Fruit fly (Drosophila melanogaster) whole organism, embryonic: ENCODE results near the gene Glut3.

Experiments
- Abd-B ChIP-seq: fragments of 200-800 bp; sonication (Bioruptor generic); optimal IDR thresholded peaks from 2 replicates; lab custom pipeline; 2018; ENCODE audit warnings: missing biosample characterization, mild to moderate bottlenecking, missing genetic modification characterization, moderate library complexity
- Blimp-1 ChIP-seq: fragments of 200-800 bp; sonication (Bioruptor generic); optimal IDR thresholded peaks from 3 replicates; lab custom pipeline; 2018; ENCODE audit warnings: missing biosample characterization, missing genetic modification characterization, mild to moderate bottlenecking, moderate library complexity, missing genetic modification reagents
- BtbVII ChIP-seq: fragments of 200-800 bp; sonication (Bioruptor generic); optimal IDR thresholded peaks from 3 replicates; lab custom pipeline; 2017; ENCODE audit warnings: missing biosample characterization, mild to moderate bottlenecking, missing genetic modification characterization
- CG12744 ChIP-seq: fragments of 200-800 bp; sonication (Bioruptor generic); optimal IDR thresholded peaks from 2 replicates; lab custom pipeline; 2016; ENCODE audit warnings: missing biosample characterization, missing genetic modification characterization
- CG12769 ChIP-seq: fragments of 200-800 bp; sonication (Bioruptor generic); optimal IDR thresholded peaks from 2 replicates; lab custom pipeline; 2019; ENCODE audit warnings: missing biosample characterization, mild to moderate bottlenecking, missing genetic modification characterization, moderate library complexity
- CG13287 ChIP-seq: fragments of 200-800 bp; sonication (Bioruptor generic); IDR thresholded peaks from 2 replicates; pipeline ENCODE4 v1.3.6; 2022; ENCODE audit warnings: missing biosample characterization, missing genetic modification characterization; ENCODE audit not compliant: partially characterized antibody
- CG13624 ChIP-seq: fragments of 200-800 bp; sonication (Bioruptor generic); optimal IDR thresholded peaks from 2 replicates; lab custom pipeline; 2016; ENCODE audit warnings: missing biosample characterization, missing genetic modification characterization
- CG1647 ChIP-seq: fragments of 200-800 bp; sonication (Bioruptor generic); optimal IDR thresholded peaks from 3 replicates; lab custom pipeline; 2016; ENCODE audit warnings: missing biosample characterization, missing genetic modification characterization
- CG16779 ChIP-seq: fragments of 200-800 bp; sonication (Bioruptor generic); IDR thresholded peaks from 2 replicates; pipeline ENCODE4 v1.3.6; 2022; ENCODE audit warnings: missing biosample characterization, missing genetic modification characterization
- CG17385 ChIP-seq: fragments of 200-800 bp; sonication (Bioruptor generic); optimal IDR thresholded peaks from 3 replicates; lab custom pipeline; 2018; ENCODE audit warnings: missing biosample characterization, mild to moderate bottlenecking, missing genetic modification characterization
- CG17829 ChIP-seq: fragments of 200-800 bp; optimal IDR thresholded peaks from 2 replicates; lab custom pipeline; 2019; ENCODE audit warnings: missing biosample characterization, mild to moderate bottlenecking, missing genetic modification characterization, moderate library complexity
- CG32532 ChIP-seq: fragments of 200-800 bp; sonication (Bioruptor generic); IDR thresholded peaks from 2 replicates; pipeline ENCODE4 v1.3.6; 2022; ENCODE audit warnings: missing biosample characterization, missing genetic modification characterization
- CG33557 ChIP-seq: fragments of 200-800 bp; sonication (Bioruptor generic); optimal IDR thresholded peaks from 2 replicates; lab custom pipeline; 2019; ENCODE audit warnings: missing biosample characterization, mild to moderate bottlenecking, missing genetic modification characterization, moderate library complexity
- D ChIP-seq, 2 experiments: fragments of 200-800 bp in 1 of 2; fragments of >200 bp in 1 of 2; sonication (Bioruptor generic) in 1 of 2; optimal IDR thresholded peaks; 2 replicates in 1 of 2; 3 replicates in 1 of 2; lab custom pipeline; 2017; ENCODE audit warnings: mild to moderate bottlenecking in 1 of 2, missing biosample characterization in 1 of 2, missing genetic modification characterization in 1 of 2, missing genetic modification reagents in 1 of 2
- Dip3 ChIP-seq: fragments of 200-800 bp; sonication (Bioruptor generic); optimal IDR thresholded peaks from 3 replicates; lab custom pipeline; 2016; ENCODE audit warnings: missing biosample characterization, missing genetic modification characterization
- Dll ChIP-seq: fragments of 200-800 bp; sonication (Bioruptor generic); IDR thresholded peaks from 4 replicates; pipeline ENCODE4 v1.3.6; 2022; ENCODE audit warnings: missing biosample characterization, missing genetic modification characterization; ENCODE audit not compliant: partially characterized antibody
- HmgD ChIP-seq: fragments of 200-800 bp; sonication (Bioruptor generic); optimal IDR thresholded peaks from 3 replicates; lab custom pipeline; 2016; ENCODE audit warnings: missing biosample characterization, missing genetic modification characterization
- HmgZ ChIP-seq: fragments of 200-800 bp; sonication (Bioruptor generic); optimal IDR thresholded peaks from 2 replicates; lab custom pipeline; 2018; ENCODE audit warnings: missing biosample characterization, mild to moderate bottlenecking, missing genetic modification characterization
- MTF-1 ChIP-seq: fragments of 200-800 bp; sonication (Bioruptor generic); optimal IDR thresholded peaks from 2 replicates; lab custom pipeline; 2018; ENCODE audit warnings: missing biosample characterization, mild to moderate bottlenecking, missing genetic modification characterization, borderline replicate concordance
- Mrtf ChIP-seq: fragments of 200-800 bp; sonication (Bioruptor generic); IDR thresholded peaks from 3 replicates; pipeline ENCODE4 v1.3.6; 2022; ENCODE audit warnings: missing biosample characterization, missing genetic modification characterization
- Nf-YB ChIP-seq: fragments of 200-800 bp; sonication (Bioruptor generic); optimal IDR thresholded peaks from 3 replicates; lab custom pipeline; 2019; ENCODE audit warnings: missing biosample characterization, mild to moderate bottlenecking, missing genetic modification characterization, moderate library complexity
- Nf-YC ChIP-seq: fragments of 200-800 bp; optimal IDR thresholded peaks from 3 replicates; lab custom pipeline; 2019; ENCODE audit warnings: missing biosample characterization, mild to moderate bottlenecking, missing genetic modification characterization, moderate library complexity
- Opbp ChIP-seq: fragments of 200-800 bp; sonication (Bioruptor generic); IDR thresholded peaks from 3 replicates; pipeline ENCODE4 v1.3.6; 2022; ENCODE audit warnings: missing biosample characterization, missing genetic modification characterization; ENCODE audit not compliant: partially characterized antibody
- bowl ChIP-seq: fragments of 200-800 bp; sonication (Bioruptor generic); IDR thresholded peaks from 2 replicates; pipeline ENCODE4 v1.3.6; 2022; ENCODE audit warnings: missing biosample characterization, missing genetic modification characterization
- caup ChIP-seq: fragments of 200-800 bp; sonication (Bioruptor generic); optimal IDR thresholded peaks from 3 replicates; lab custom pipeline; 2017; ENCODE audit warnings: missing biosample characterization, mild to moderate bottlenecking, missing genetic modification characterization, moderate library complexity; ENCODE audit not compliant: severe bottlenecking
- chinmo ChIP-seq: fragments of 200-800 bp; sonication (Bioruptor generic); IDR thresholded peaks from 4 replicates; pipeline ENCODE4 v1.3.6; 2022; ENCODE audit warnings: missing biosample characterization, missing genetic modification characterization; ENCODE audit not compliant: partially characterized antibody
- crol ChIP-seq: fragments of 200-800 bp; sonication (Bioruptor generic); IDR thresholded peaks from 2 replicates; pipeline ENCODE4 v1.3.6; 2022; ENCODE audit warnings: missing biosample characterization, missing genetic modification characterization
- cwo ChIP-seq: fragments of 200-800 bp; sonication (Bioruptor generic); optimal IDR thresholded peaks from 3 replicates; lab custom pipeline; 2017; ENCODE audit warnings: missing biosample characterization, missing genetic modification characterization, mild to moderate bottlenecking, moderate library complexity, missing genetic modification reagents
- ewg ChIP-seq: fragments of 200-800 bp; sonication (Bioruptor generic); optimal IDR thresholded peaks from 3 replicates; lab custom pipeline; 2017; ENCODE audit warnings: mild to moderate bottlenecking, missing biosample characterization, missing genetic modification reagents, missing genetic modification characterization
- fd64A ChIP-seq: fragments of 200-800 bp; sonication (Bioruptor generic); optimal IDR thresholded peaks from 3 replicates; lab custom pipeline; 2018; ENCODE audit warnings: missing biosample characterization, mild to moderate bottlenecking, missing genetic modification characterization
- ftz-f1 ChIP-seq: fragments of 200-800 bp; sonication (Bioruptor generic); optimal IDR thresholded peaks from 2 replicates; lab custom pipeline; 2016; ENCODE audit warnings: missing biosample characterization, missing genetic modification characterization
- gsb-n ChIP-seq: fragments of 200-800 bp; sonication (Bioruptor generic); optimal IDR thresholded peaks from 3 replicates; lab custom pipeline; 2018; ENCODE audit warnings: missing biosample characterization, mild to moderate bottlenecking, missing genetic modification characterization
- hb ChIP-seq: fragments of 200-800 bp; sonication (Bioruptor generic); IDR thresholded peaks from 3 replicates; pipeline ENCODE4 v1.3.6; 2022; ENCODE audit warnings: missing biosample characterization, missing genetic modification characterization; ENCODE audit not compliant: partially characterized antibody
- kni ChIP-seq: fragments of 200-800 bp; sonication (Bioruptor generic); optimal IDR thresholded peaks from 3 replicates; lab custom pipeline; 2017; ENCODE audit warnings: mild to moderate bottlenecking, missing biosample characterization, missing genetic modification reagents, missing genetic modification characterization
- mirr ChIP-seq: fragments of 200-800 bp; sonication (Bioruptor generic); optimal IDR thresholded peaks from 3 replicates; lab custom pipeline; 2018; ENCODE audit warnings: missing biosample characterization, mild to moderate bottlenecking, missing genetic modification characterization
- oc ChIP-seq: fragments of 200-800 bp; sonication (Bioruptor generic); optimal IDR thresholded peaks from 2 replicates; lab custom pipeline; 2018; ENCODE audit warnings: missing biosample characterization, mild to moderate bottlenecking, missing genetic modification characterization, moderate library complexity
- odd ChIP-seq: fragments of 200-800 bp; sonication (Bioruptor generic); optimal IDR thresholded peaks from 2 replicates; lab custom pipeline; 2017; ENCODE audit warnings: missing biosample characterization, mild to moderate bottlenecking, missing genetic modification characterization
- pan ChIP-seq, 4 experiments: fragments of >200 bp in 3 of 4; fragments of 200-800 bp in 1 of 4; sonication (Bioruptor generic) in 1 of 4; optimal IDR thresholded peaks in 3 of 4; IDR thresholded peaks in 1 of 4; 2 replicates each; pipeline versions ENCODE4 v1.3.6 to Lab custom; 2017 to 2022; ENCODE audit warnings: missing biosample characterization in 2 of 4, missing genetic modification characterization in 2 of 4, mixed read lengths in 1 of 4
- prd ChIP-seq, 3 experiments: fragments of >200 bp in 2 of 3; fragments of 200-800 bp in 1 of 3; sonication (Bioruptor generic) in 1 of 3; optimal IDR thresholded peaks in 2 of 3; IDR thresholded peaks in 1 of 3; 2 replicates in 2 of 3; 3 replicates in 1 of 3; pipeline versions ENCODE4 v1.3.6 to Lab custom; 2017 to 2022; ENCODE audit warnings: missing biosample characterization in 1 of 3, missing genetic modification characterization in 1 of 3
- sc ChIP-seq, 3 experiments: fragments of >200 bp in 2 of 3; fragments of 200-800 bp in 1 of 3; sonication (Bioruptor generic) in 1 of 3; optimal IDR thresholded peaks; 2 replicates in 2 of 3; 3 replicates in 1 of 3; lab custom pipeline; 2017; ENCODE audit warnings: mild to moderate bottlenecking in 1 of 3, missing biosample characterization in 1 of 3, missing genetic modification characterization in 1 of 3, missing genetic modification reagents in 1 of 3
- sd ChIP-seq: fragments of 200-800 bp; sonication (Bioruptor generic); optimal IDR thresholded peaks from 3 replicates; lab custom pipeline; 2018; ENCODE audit warnings: missing biosample characterization, mild to moderate bottlenecking, missing genetic modification characterization, moderate library complexity
- tx ChIP-seq: fragments of 200-800 bp; sonication (Bioruptor generic); optimal IDR thresholded peaks from 2 replicates; lab custom pipeline; 2016; ENCODE audit warnings: missing biosample characterization, missing genetic modification characterization
- vvl ChIP-seq: fragments of 200-800 bp; sonication (Bioruptor generic); IDR thresholded peaks from 2 replicates; pipeline ENCODE4 v1.3.6; 2022; ENCODE audit warnings: missing biosample characterization, missing genetic modification characterization
- yki ChIP-seq: fragments of >200 bp; optimal IDR thresholded peaks from 3 replicates; lab custom pipeline; 2018
- zen2 ChIP-seq: fragments of 200-800 bp; sonication (Bioruptor generic); IDR thresholded peaks from 3 replicates; pipeline ENCODE4 v1.3.6; 2022; ENCODE audit warnings: missing biosample characterization, missing genetic modification characterization; ENCODE audit not compliant: partially characterized antibody

Glut3 gene

DNA sequence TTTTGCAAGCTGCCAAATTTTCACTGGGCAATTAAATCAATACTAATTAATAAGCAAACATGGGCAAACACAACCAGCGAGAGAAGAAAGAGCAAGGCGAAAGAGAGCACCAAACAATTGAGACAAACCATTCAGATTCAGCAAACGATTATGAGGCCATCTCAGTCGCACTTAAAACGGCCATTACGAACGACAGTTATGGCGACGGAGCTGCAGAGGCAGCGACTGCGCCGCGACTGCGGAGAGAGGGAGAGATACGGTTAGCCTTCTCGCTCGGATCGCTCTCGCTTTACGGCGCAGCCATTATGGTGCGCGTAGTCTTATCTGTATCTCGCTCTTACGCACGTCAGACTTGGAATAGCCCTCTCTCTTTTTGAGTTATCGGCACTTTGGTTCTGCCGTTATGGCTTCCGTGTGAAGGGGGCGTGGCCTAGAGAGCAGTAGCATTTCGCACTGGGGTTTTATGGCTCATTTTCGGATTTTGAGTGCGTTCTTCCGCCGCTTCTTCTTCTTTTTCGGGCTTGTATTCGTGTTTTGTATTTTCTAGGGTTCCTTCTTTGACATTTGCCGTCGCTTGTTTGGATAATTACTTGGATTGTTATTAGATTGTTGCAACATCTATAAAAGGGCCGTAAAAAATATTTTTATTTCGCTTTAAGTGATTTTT is 24.1 kb upstream of the Glut3 start:
- peak; percentile 73 for TF ChIP-seq Opbp (GFP tag; lab: Robert Waterston, UW)
- TF ChIP-seq BtbVII (GFP tag; lab: Kevin White, UChicago), result no peak
- TF ChIP-seq yki, result no peak
- peak; percentile 44 for TF ChIP-seq CG13624 (GFP tag; lab: Kevin White, UChicago)
- TF ChIP-seq sd, result peak; percentile 72
- peak; percentile 65 for TF ChIP-seq gsb-n
- peak; percentile 74 for TF ChIP-seq vvl
- TF ChIP-seq CG16779 (GFP tag; lab: Robert Waterston, UW), result no peak
- peak; percentile 30 for TF ChIP-seq mirr (GFP tag; lab: Kevin White, UChicago)
- peak; percentile 59 for TF ChIP-seq HmgZ (tag; lab: Kevin White, UChicago)
- TF ChIP-seq fd64A (GFP tag; lab: Kevin White, UChicago), result peak; percentile 3
- TF ChIP-seq caup (GFP tag; lab: Kevin White, UChicago), result no peak
- TF ChIP-seq CG13287, result peak; percentile 37; the same call in 1 of the 2 replicates
- peak; percentile 51; the same call in 1 of the 3 replicates for TF ChIP-seq zen2 (GFP tag; lab: Robert Waterston, UW)
- TF ChIP-seq prd (optimal IDR thresholded peaks at IDR 0.05; lab: Kevin White, UChicago), result no peak
- TF ChIP-seq prd (GFP tag; IDR thresholded peaks at IDR 0.05; lab: Robert Waterston, UW), result peak; percentile 52; the same call in 1 of the 3 replicates
- TF ChIP-seq pan (optimal IDR thresholded peaks at IDR 0.05; lab: Kevin White, UChicago), result no peak
- peak in 1 of 2 experiments; percentile 49 for TF ChIP-seq pan (GFP tag; optimal IDR thresholded peaks at IDR 0.05 in 1 of 2, IDR thresholded peaks at IDR 0.05 in 1 of 2)
- peak; percentile 93 for TF ChIP-seq odd (GFP tag; lab: Kevin White, UChicago)
- no peak for TF ChIP-seq sc (optimal IDR thresholded peaks at IDR 0.05; lab: Kevin White, UChicago)
- no peak for TF ChIP-seq sc (GFP tag; optimal IDR thresholded peaks at IDR 0.05; lab: Kevin White, UChicago)
- TF ChIP-seq HmgD, result peak; percentile 91
- TF ChIP-seq bowl (GFP tag; lab: Robert Waterston, UW), result peak; percentile 50; the same call in 1 of the 2 replicates
- peak; percentile 99 for TF ChIP-seq ewg (GFP tag; lab: Kevin White, UChicago)
- peak; percentile 75 for TF ChIP-seq CG17829
- peak; percentile 92 for TF ChIP-seq oc (tag; lab: Kevin White, UChicago)
- peak; percentile 39 for TF ChIP-seq Blimp-1 (GFP tag; lab: Kevin White, UChicago)
- TF ChIP-seq Dll (GFP tag; lab: Robert Waterston, UW), result peak; percentile 55; the same call in 2 of the 4 replicates
- TF ChIP-seq CG33557 (GFP tag; lab: Kevin White, UChicago), result peak; percentile 11
- peak; percentile 98 for TF ChIP-seq Nf-YC (tag; lab: Kevin White, UChicago)
- TF ChIP-seq ftz-f1 (GFP tag; lab: Kevin White, UChicago), result peak; percentile 63
- TF ChIP-seq D (optimal IDR thresholded peaks at IDR 0.05; lab: Kevin White, UChicago), result peak; percentile 99
- peak; percentile 39 for TF ChIP-seq D (GFP tag; optimal IDR thresholded peaks at IDR 0.05; lab: Kevin White, UChicago)
- TF ChIP-seq CG12744, result no peak
- peak; percentile 91 for TF ChIP-seq kni
- TF ChIP-seq Dip3, result no peak
- TF ChIP-seq tx (GFP tag; lab: Kevin White, UChicago), result no peak
- peak; percentile 95 for TF ChIP-seq chinmo (GFP tag; lab: Robert Waterston, UW)
- peak; percentile 12; the same call in 1 of the 3 replicates for TF ChIP-seq hb (GFP tag; lab: Robert Waterston, UW)
- peak; percentile 97 for TF ChIP-seq Nf-YB (GFP tag; lab: Kevin White, UChicago)
- TF ChIP-seq MTF-1 (GFP tag; lab: Kevin White, UChicago), result no peak
- peak; percentile 27; the same call in 1 of the 2 replicates for TF ChIP-seq CG32532 (GFP tag; lab: Robert Waterston, UW)
- no peak for TF ChIP-seq cwo (GFP tag; lab: Kevin White, UChicago)
- TF ChIP-seq crol, result peak; percentile 54
- peak; percentile 59 for TF ChIP-seq CG12769 (tag; lab: Kevin White, UChicago)
- TF ChIP-seq CG17385 (GFP tag; lab: Kevin White, UChicago), result peak; percentile 70
- peak; percentile 92 for TF ChIP-seq Abd-B
- no peak for TF ChIP-seq Mrtf (GFP tag; lab: Robert Waterston, UW)
- TF ChIP-seq CG1647 (GFP tag; lab: Kevin White, UChicago), result no peak
